Worm (Caenorhabditis elegans) whole organism, midembryonic: ENCODE data around the gene myo-2.

Experiments used
- T22C8.4 ChIP-seq: fragments of 200-800 bp; sonication (Bioruptor generic); IDR thresholded peaks from 2 replicates; pipeline ENCODE4 v1.3.6; 2022; ENCODE audit warnings: missing genetic modification characterization, missing compliant biosample characterization
- cog-1 ChIP-seq: sonication (generic microtip); optimal IDR thresholded peaks from 2 replicates; lab custom pipeline; 2016; ENCODE audit warnings: missing genetic modification characterization, missing compliant biosample characterization
- flt-1 ChIP-seq: fragments of 200-800 bp; sonication (Bioruptor generic); IDR thresholded peaks from 2 replicates; pipeline ENCODE4 v1.3.6; 2022; ENCODE audit warnings: missing genetic modification characterization, missing compliant biosample characterization
- klf-2 ChIP-seq: fragments of 200-800 bp; sonication (Bioruptor generic); conservative IDR thresholded peaks from 2 replicates; pipeline ENCODE4 v1.3.6; 2022; ENCODE audit warnings: missing genetic modification reagents, missing genetic modification characterization, missing compliant biosample characterization
- med-1 ChIP-seq: sonication (generic microtip); optimal IDR thresholded peaks from 2 replicates; lab custom pipeline; 2017; ENCODE audit warnings: missing genetic modification characterization, mild to moderate bottlenecking, missing compliant biosample characterization, antibody characterized with exemption, missing genetic modification reagents; ENCODE audit not compliant: insufficient read depth
- ref-1 ChIP-seq: fragments of 200-800 bp; sonication (Bioruptor generic); conservative IDR thresholded peaks from 2 replicates; pipeline ENCODE4 v1.3.6; 2022; ENCODE audit warnings: missing genetic modification reagents, missing genetic modification characterization, missing compliant biosample characterization
- tab-1 ChIP-seq: fragments of 200-800 bp; sonication (Bioruptor generic); IDR thresholded peaks from 2 replicates; pipeline ENCODE4 v1.3.6; 2022; ENCODE audit warnings: missing genetic modification characterization, missing compliant biosample characterization
- ztf-23 ChIP-seq: fragments of 200-800 bp; sonication (Bioruptor generic); IDR thresholded peaks from 2 replicates; pipeline ENCODE4 v1.3.6; 2022; ENCODE audit warnings: missing genetic modification reagents, missing genetic modification characterization, missing compliant biosample characterization
- ztf-29 ChIP-seq: fragments of 200-800 bp; sonication (Bioruptor generic); IDR thresholded peaks from 2 replicates; pipeline ENCODE4 v1.3.6; 2022; ENCODE audit warnings: missing genetic modification reagents, missing genetic modification characterization, missing compliant biosample characterization

Gene myo-2

DNA sequence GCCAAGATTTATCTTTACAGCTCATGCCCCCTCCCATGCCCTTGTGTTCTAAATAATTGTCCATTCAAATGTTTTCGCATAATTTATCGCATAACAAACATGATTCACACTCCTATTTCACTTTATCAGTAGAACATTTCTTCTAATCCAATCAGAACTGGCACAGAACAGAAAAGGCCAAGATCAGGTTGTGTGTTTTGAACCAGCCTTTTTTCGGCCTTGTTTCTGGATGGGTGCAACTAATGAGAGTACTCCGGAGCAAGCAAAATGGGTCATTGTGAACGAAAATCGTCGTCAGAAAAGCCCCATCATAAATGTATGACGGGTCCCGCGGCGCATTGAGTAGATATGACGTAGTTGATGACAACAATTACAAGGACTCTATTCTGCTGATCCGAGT, 23.3 kb downstream of the myo-2 start:
- TF ChIP-seq T22C8.4 (no peak), ref-1 (GFP tag; lab: Robert Waterston, UW) (no peak), klf-2 (GFP tag; lab: Robert Waterston, UW) (no peak), flt-1 (GFP tag; lab: Robert Waterston, UW) (no peak), med-1 (GFP tag; lab: Kevin White, UChicago) (no peak), tab-1 (GFP tag; lab: Robert Waterston, UW) (no peak), ztf-29 (GFP tag; lab: Robert Waterston, UW) (no peak), ztf-23 (no peak)

DNA sequence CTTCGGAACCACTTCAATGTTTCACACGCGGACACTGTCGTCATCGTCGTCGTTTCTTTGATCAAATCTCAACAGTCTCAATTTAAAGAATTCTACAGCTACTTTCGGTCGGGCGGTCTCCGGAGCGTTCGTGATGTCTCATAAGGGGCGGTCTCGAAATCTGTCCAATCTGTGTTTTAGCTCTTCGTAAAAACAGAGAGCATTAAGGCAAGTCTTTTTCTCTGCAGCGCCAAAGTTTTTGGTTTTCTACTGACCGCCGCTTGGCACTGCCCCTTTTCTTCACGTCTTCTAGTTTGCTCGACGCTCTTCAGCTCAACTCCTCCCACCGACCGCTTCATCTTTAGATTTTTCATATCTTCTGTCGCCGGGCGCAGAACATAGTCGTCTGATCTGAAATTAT, 24.6 kb downstream of the myo-2 start, which contains the start of gene lips-1:
lips-1 (plus strand) TSS at position 301 of the 400 bp plus-strand sequence.
- TF ChIP-seq T22C8.4: no peak

DNA sequence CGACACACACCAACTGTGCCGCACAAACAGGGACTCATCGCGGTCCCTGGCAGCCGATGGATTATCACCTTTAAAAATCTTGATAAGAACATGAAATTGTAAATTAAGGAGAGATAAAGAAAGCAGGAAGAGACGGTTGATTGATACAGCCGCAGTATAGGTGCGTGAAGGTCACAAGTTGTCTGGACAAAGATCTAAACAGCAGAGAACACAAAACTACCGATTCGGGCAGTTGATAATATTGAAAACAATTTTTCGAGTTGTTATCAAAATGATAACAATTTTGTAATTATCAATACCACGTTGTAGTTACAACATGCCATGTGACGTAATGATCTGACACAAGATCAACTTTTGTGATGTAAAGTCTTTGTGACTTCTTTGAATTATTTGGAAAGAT, 32.9 kb downstream of the myo-2 start:
- peak; percentile 57 for TF ChIP-seq cog-1 (tag; lab: Kevin White, UChicago)
- no peak for TF ChIP-seq ztf-23

ce11 chrX:12502582-12502981, 34.7 kb downstream of the myo-2 start:
- 0 out of 2 replicates have a peak, but pooled peaks have one; percentile 50 for TF ChIP-seq klf-2 (GFP tag; lab: Robert Waterston, UW)

DNA sequence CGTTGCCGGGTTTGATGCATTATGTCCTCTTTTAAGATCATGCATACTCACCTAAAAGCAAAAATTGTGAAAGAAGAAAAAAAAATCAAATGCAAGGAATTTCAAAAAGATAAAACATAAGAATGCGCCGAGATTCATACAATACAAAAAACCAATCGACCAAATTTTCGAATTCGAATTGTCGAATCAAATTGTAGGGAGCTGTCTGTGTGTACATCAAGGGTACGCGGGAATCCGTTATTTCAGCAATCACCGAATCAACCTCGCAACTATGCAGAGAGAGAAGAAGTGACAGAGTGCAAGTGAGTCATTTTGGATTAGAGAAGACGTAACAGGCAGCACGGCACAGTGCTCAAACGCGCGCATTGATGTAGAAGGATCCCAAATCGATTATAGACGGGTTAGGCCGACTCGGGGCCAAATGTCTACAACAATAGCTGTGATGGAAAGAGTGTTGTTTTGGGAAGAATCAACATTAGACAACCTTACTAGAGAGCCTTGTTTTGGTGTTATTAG, 35.5 kb downstream of the myo-2 start, which contains the start of gene sdz-19:
sdz-19 (minus strand) TSS at position 51 of the 516 bp plus-strand sequence.
- TF ChIP-seq cog-1 (tag; lab: Kevin White, UChicago) (no peak), klf-2 (GFP tag; lab: Robert Waterston, UW) (no peak), ztf-23 (no peak), med-1 (GFP tag; lab: Kevin White, UChicago) (no peak), ref-1 (GFP tag; lab: Robert Waterston, UW) (no peak), flt-1 (GFP tag; lab: Robert Waterston, UW) (no peak), tab-1 (GFP tag; lab: Robert Waterston, UW) (no peak), ztf-29 (GFP tag; lab: Robert Waterston, UW) (no peak), T22C8.4 (no peak)

DNA sequence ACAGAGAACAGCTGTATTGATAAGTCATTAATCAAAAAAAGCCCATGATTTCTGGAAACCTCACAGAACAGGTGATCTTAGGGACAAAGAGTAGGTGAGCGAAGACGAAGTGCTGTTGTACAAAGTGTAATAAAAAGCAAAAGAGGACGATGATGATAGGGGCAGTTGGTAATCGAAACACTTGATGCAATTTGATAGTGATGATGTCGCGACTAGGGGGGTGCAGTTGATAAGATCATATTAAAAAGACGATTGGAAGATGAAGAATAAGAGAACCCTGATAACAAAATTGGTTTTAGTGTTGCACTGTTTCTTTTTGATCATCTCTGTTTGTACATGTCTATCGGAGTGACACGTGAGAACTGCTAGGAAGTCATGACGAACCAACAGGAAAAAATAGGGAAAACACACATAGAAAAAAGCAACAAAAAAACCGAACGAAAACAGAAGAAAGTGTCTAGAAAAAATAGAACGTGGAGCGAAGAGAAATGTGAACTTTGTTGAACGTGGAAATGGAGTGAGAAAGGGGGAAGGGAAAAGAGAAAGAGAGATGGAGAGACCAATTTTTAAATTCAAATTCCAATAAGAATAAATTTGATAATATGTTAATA, 41.6 kb downstream of the myo-2 start:
- TF ChIP-seq cog-1 (tag; lab: Kevin White, UChicago) (no peak), tab-1 (GFP tag; lab: Robert Waterston, UW) (no peak), ref-1 (GFP tag; lab: Robert Waterston, UW) (no peak), T22C8.4 (no peak), flt-1 (GFP tag; lab: Robert Waterston, UW) (no peak), klf-2 (GFP tag; lab: Robert Waterston, UW) (no peak), ztf-29 (GFP tag; lab: Robert Waterston, UW) (no peak), ztf-23 (no peak), med-1 (GFP tag; lab: Kevin White, UChicago) (no peak)

- TF ChIP-seq med-1 (GFP tag; lab: Kevin White, UChicago) (no peak), ref-1 (GFP tag; lab: Robert Waterston, UW) (no peak), ztf-29 (GFP tag; lab: Robert Waterston, UW) (0 out of 2 replicates have a peak, but pooled peaks have one; percentile 56), flt-1 (GFP tag; lab: Robert Waterston, UW) (no peak), cog-1 (tag; lab: Kevin White, UChicago) (peak; percentile 29)
These were observed 42.4 kb downstream of the myo-2 start for ce11 chrX:12510148-12510785.

DNA sequence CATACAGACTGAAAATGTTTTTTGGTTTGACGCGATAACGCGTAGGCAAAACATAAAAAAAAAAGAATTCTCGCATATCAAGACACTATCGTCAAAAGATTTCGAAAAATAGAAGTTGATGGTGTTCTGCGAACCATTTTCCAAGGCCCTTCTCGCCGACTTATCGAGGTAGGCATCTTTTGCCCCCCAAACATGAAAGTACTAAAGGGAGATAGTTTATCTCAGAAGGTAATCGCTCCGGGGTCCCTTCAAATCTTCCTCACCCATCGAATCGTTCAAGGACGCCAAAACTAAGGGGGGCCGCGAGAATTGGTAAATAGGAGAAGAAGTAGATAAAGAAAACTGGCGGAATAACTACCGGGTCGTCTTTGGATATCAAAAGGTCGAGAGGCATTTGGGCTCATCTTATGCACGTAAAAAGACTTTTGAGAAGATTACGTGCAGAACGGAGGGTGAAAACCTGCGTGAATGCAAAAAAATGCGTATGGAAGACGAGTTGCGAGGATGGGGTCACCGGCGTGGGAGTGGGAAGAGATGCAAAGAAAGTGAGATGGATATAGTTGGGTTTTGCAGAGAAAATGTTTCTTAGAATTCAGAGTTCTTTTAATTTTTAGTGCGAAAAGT, 43.6 kb downstream of the myo-2 start:
- TF ChIP-seq ref-1 (GFP tag; lab: Robert Waterston, UW) (no peak), tab-1 (GFP tag; lab: Robert Waterston, UW) (no peak), ztf-23 (no peak), klf-2 (GFP tag; lab: Robert Waterston, UW) (no peak), med-1 (GFP tag; lab: Kevin White, UChicago) (no peak), T22C8.4 (no peak), cog-1 (tag; lab: Kevin White, UChicago) (no peak), ztf-29 (GFP tag; lab: Robert Waterston, UW) (no peak), flt-1 (GFP tag; lab: Robert Waterston, UW) (no peak)

- TF ChIP-seq ztf-29 (GFP tag; lab: Robert Waterston, UW): no peak
- TF ChIP-seq med-1 (GFP tag; lab: Kevin White, UChicago): no peak
- TF ChIP-seq tab-1 (GFP tag; lab: Robert Waterston, UW): no peak
- TF ChIP-seq flt-1 (GFP tag; lab: Robert Waterston, UW): no peak
- TF ChIP-seq klf-2 (GFP tag; lab: Robert Waterston, UW): no peak
- no peak for TF ChIP-seq ref-1 (GFP tag; lab: Robert Waterston, UW)
- TF ChIP-seq T22C8.4: no peak
- no peak for TF ChIP-seq ztf-23
- TF ChIP-seq cog-1 (tag; lab: Kevin White, UChicago): no peak
These were observed 44.7 kb downstream of the myo-2 start for ce11 chrX:12512472-12513137.
